Worm (Caenorhabditis elegans) whole organism, young adult: Measurements from ENCODE around the gene wht-1.
A peak's percentile ranks its signal among the peaks of the same experiment; 100 is the strongest.

Experiments
- B0035.1 ChIP-seq: sonication (generic microtip); optimal IDR thresholded peaks from 2 replicates; lab custom pipeline; 2016; ENCODE audit warnings: missing genetic modification characterization, mild to moderate bottlenecking, missing compliant biosample characterization, missing genotype, missing genetic modification reagents
- B0261.1 ChIP-seq: sonication (generic microtip); optimal IDR thresholded peaks from 2 replicates; lab custom pipeline; 2016; ENCODE audit warnings: mild to moderate bottlenecking, missing genetic modification characterization, moderate library complexity, missing compliant biosample characterization
- C06A6.2 ChIP-seq: fragments of 200-800 bp; sonication (Bioruptor generic); conservative IDR thresholded peaks from 2 replicates; pipeline ENCODE4 v1.3.6; 2022; ENCODE audit warnings: missing genetic modification characterization, missing compliant biosample characterization
- F23B12.7 ChIP-seq: sonication (generic microtip); optimal IDR thresholded peaks from 2 replicates; lab custom pipeline; 2017; ENCODE audit warnings: missing genetic modification characterization, mild to moderate bottlenecking, missing compliant biosample characterization, antibody characterized with exemption, moderate library complexity; ENCODE audit not compliant: insufficient read depth
- F39B2.1 ChIP-seq: fragments of 200-800 bp; sonication (Bioruptor generic); IDR thresholded peaks from 2 replicates; pipeline ENCODE4 v1.3.6; 2022; ENCODE audit warnings: missing genetic modification reagents, missing genetic modification characterization, missing compliant biosample characterization
- K12H6.12 ChIP-seq: fragments of 200-800 bp; sonication (Bioruptor generic); optimal IDR thresholded peaks from 2 replicates; lab custom pipeline; 2018; ENCODE audit warnings: mild to moderate bottlenecking, missing genetic modification characterization, missing compliant biosample characterization
- T07F8.4 ChIP-seq: sonication (generic microtip); optimal IDR thresholded peaks from 2 replicates; lab custom pipeline; 2016; ENCODE audit warnings: mild to moderate bottlenecking, missing genetic modification characterization, moderate library complexity, missing compliant biosample characterization
- Y95B8A.8 ChIP-seq: fragments of 200-800 bp; sonication (Bioruptor generic); IDR thresholded peaks from 2 replicates; pipeline ENCODE4 v1.3.6; 2022; ENCODE audit warnings: missing genetic modification reagents, missing genetic modification characterization, missing compliant biosample characterization
- ama-1 ChIP-seq, 3 experiments: fragments of 150-350 bp in 1 of 3; sonication (generic microtip) in 2 of 3; optimal IDR thresholded peaks; 2 replicates each; lab custom pipeline; 2014 to 2018; ENCODE audit warnings: missing biosample characterization in 2 of 3, missing genetic modification characterization in 2 of 3, missing genetic modification reagents in 2 of 3
- aptf-3 ChIP-seq: fragments of 200-800 bp; sonication (Bioruptor generic); IDR thresholded peaks from 2 replicates; pipeline ENCODE4 v1.3.6; 2022; ENCODE audit warnings: missing genetic modification characterization, missing compliant biosample characterization
- athp-1 ChIP-seq: sonication (generic microtip); optimal IDR thresholded peaks from 2 replicates; lab custom pipeline; 2017; ENCODE audit warnings: mild to moderate bottlenecking, missing genetic modification characterization, missing compliant biosample characterization
- attf-6 ChIP-seq: fragments of 200-800 bp; sonication (Bioruptor generic); IDR thresholded peaks from 2 replicates; pipeline ENCODE4 v1.3.6; 2022; ENCODE audit warnings: missing genetic modification reagents, missing genetic modification characterization, missing compliant biosample characterization
- cebp-1 ChIP-seq, 2 experiments: fragments of 200-800 bp in 1 of 2; sonication (Bioruptor generic) in 1 of 2; sonication (generic microtip) in 1 of 2; IDR thresholded peaks in 1 of 2; optimal IDR thresholded peaks in 1 of 2; 2 replicates each; pipeline versions ENCODE4 v1.3.6 to Lab custom; 2017 to 2022; ENCODE audit warnings: missing compliant biosample characterization in 2 of 2, missing genetic modification characterization in 2 of 2, mild to moderate bottlenecking in 1 of 2, missing genetic modification reagents in 1 of 2, moderate library complexity in 1 of 2
- cebp-2 ChIP-seq: fragments of 200-800 bp; sonication (Bioruptor generic); IDR thresholded peaks from 2 replicates; pipeline ENCODE4 v1.3.6; 2022; ENCODE audit warnings: missing genetic modification characterization, missing compliant biosample characterization
- ceh-100 ChIP-seq: fragments of 200-800 bp; sonication (Bioruptor generic); IDR thresholded peaks from 2 replicates; pipeline ENCODE4 v1.3.6; 2022; ENCODE audit warnings: missing genetic modification reagents, missing genetic modification characterization, missing compliant biosample characterization
- ceh-40 ChIP-seq: fragments of 200-800 bp; sonication (Bioruptor generic); IDR thresholded peaks from 2 replicates; pipeline ENCODE4 v1.3.6; 2022; ENCODE audit warnings: missing genetic modification characterization, missing compliant biosample characterization
- dox-1 ChIP-seq: fragments of 200-800 bp; sonication (Bioruptor generic); IDR thresholded peaks from 2 replicates; pipeline ENCODE4 v1.3.6; 2022; ENCODE audit warnings: missing genetic modification reagents, missing genetic modification characterization, missing compliant biosample characterization
- dpl-1 ChIP-seq: fragments of 150-350 bp; optimal IDR thresholded peaks from 2 replicates; lab custom pipeline; 2014; ENCODE audit warnings: missing biosample characterization, missing genetic modification reagents, missing genetic modification characterization
- egrh-3 ChIP-seq: fragments of 200-800 bp; sonication (Bioruptor generic); IDR thresholded peaks from 2 replicates; pipeline ENCODE4 v1.3.6; 2022; ENCODE audit warnings: missing genetic modification reagents, missing genetic modification characterization, missing compliant biosample characterization
- him-1 ChIP-seq: sonication (generic microtip); optimal IDR thresholded peaks from 2 replicates; lab custom pipeline; 2016; ENCODE audit warnings: missing genotype, missing genetic modification reagents, missing genetic modification characterization, missing compliant biosample characterization
- let-607 ChIP-seq, 2 experiments: fragments of 200-800 bp in 1 of 2; sonication (Bioruptor generic) in 1 of 2; sonication (generic microtip) in 1 of 2; optimal IDR thresholded peaks; 2 replicates each; lab custom pipeline; 2016 to 2018; ENCODE audit warnings: mild to moderate bottlenecking in 2 of 2, missing compliant biosample characterization in 2 of 2, missing genetic modification characterization in 2 of 2, moderate library complexity in 2 of 2, missing genotype in 1 of 2
- lin-26 ChIP-seq: fragments of 200-800 bp; sonication (Bioruptor generic); IDR thresholded peaks from 2 replicates; pipeline ENCODE4 v1.3.6; 2022; ENCODE audit warnings: missing genetic modification reagents, missing genetic modification characterization, missing compliant biosample characterization
- lin-35 ChIP-seq, 3 experiments: fragments of 150-350 bp in 2 of 3; sonication (generic microtip) in 1 of 3; optimal IDR thresholded peaks; 2 replicates each; lab custom pipeline; 2014 to 2018; ENCODE audit warnings: missing biosample characterization in 3 of 3, missing genetic modification characterization in 3 of 3, missing genetic modification reagents in 3 of 3
- lin-54 ChIP-seq: fragments of 200-800 bp; sonication (Bioruptor generic); optimal IDR thresholded peaks from 2 replicates; lab custom pipeline; 2018; ENCODE audit warnings: mild to moderate bottlenecking, missing genetic modification characterization, missing compliant biosample characterization
- lsy-27 ChIP-seq: sonication (generic microtip); optimal IDR thresholded peaks from 2 replicates; lab custom pipeline; 2017; ENCODE audit warnings: missing genetic modification characterization, mild to moderate bottlenecking, missing compliant biosample characterization, antibody characterized with exemption, missing genotype, borderline replicate concordance; ENCODE audit not compliant: insufficient read depth
- madf-6 ChIP-seq: fragments of 200-800 bp; sonication (Bioruptor generic); IDR thresholded peaks from 2 replicates; pipeline ENCODE4 v1.3.6; 2022; ENCODE audit warnings: missing genetic modification reagents, missing genetic modification characterization, missing compliant biosample characterization
- mel-28 ChIP-seq: sonication (generic microtip); optimal IDR thresholded peaks from 2 replicates; lab custom pipeline; 2016; ENCODE audit warnings: borderline replicate concordance, mild to moderate bottlenecking, missing genetic modification characterization, missing compliant biosample characterization
- mes-4 ChIP-seq: sonication (generic microtip); optimal IDR thresholded peaks from 2 replicates; lab custom pipeline; 2016; ENCODE audit warnings: missing genotype, missing genetic modification characterization, missing compliant biosample characterization
- nfya-2 ChIP-seq: fragments of 200-800 bp; sonication (Bioruptor generic); IDR thresholded peaks from 2 replicates; pipeline ENCODE4 v1.3.6; 2022; ENCODE audit warnings: missing genetic modification reagents, missing genetic modification characterization, missing compliant biosample characterization
- nfyb-1 ChIP-seq: fragments of 200-800 bp; sonication (Bioruptor generic); IDR thresholded peaks from 2 replicates; pipeline ENCODE4 v1.3.6; 2022; ENCODE audit warnings: missing genetic modification reagents, missing genetic modification characterization, missing compliant biosample characterization
- nhr-120 ChIP-seq: fragments of 200-800 bp; sonication (Bioruptor generic); IDR thresholded peaks from 2 replicates; pipeline ENCODE4 v1.3.6; 2022; ENCODE audit warnings: missing genetic modification characterization, missing compliant biosample characterization
- nhr-90 ChIP-seq: sonication (generic microtip); optimal IDR thresholded peaks from 2 replicates; lab custom pipeline; 2016; ENCODE audit warnings: missing genotype, mild to moderate bottlenecking, missing genetic modification characterization, missing compliant biosample characterization
- pbrm-1 ChIP-seq: fragments of 200-800 bp; sonication (Bioruptor generic); IDR thresholded peaks from 2 replicates; pipeline ENCODE4 v1.3.6; 2022; ENCODE audit warnings: missing genetic modification reagents, missing genetic modification characterization, missing compliant biosample characterization
- rpc-1 ChIP-seq, 2 experiments: fragments of 150-350 bp in 1 of 2; sonication (generic microtip) in 1 of 2; optimal IDR thresholded peaks; 2 replicates each; lab custom pipeline; 2014 to 2018; ENCODE audit warnings: missing biosample characterization in 1 of 2, missing genetic modification characterization in 1 of 2, missing genetic modification reagents in 1 of 2, missing genotype in 1 of 2
- sdz-38 ChIP-seq: sonication (generic microtip); optimal IDR thresholded peaks from 2 replicates; lab custom pipeline; 2016; ENCODE audit warnings: missing genotype, missing genetic modification characterization, missing compliant biosample characterization
- sea-2 ChIP-seq: fragments of 200-800 bp; sonication (Bioruptor generic); IDR thresholded peaks from 2 replicates; pipeline ENCODE4 v1.3.6; 2022; ENCODE audit warnings: missing genetic modification characterization, missing compliant biosample characterization
- snpc-1.3 ChIP-seq: sonication (generic microtip); optimal IDR thresholded peaks from 2 replicates; lab custom pipeline; 2017; ENCODE audit warnings: missing genetic modification characterization, mild to moderate bottlenecking, missing compliant biosample characterization, antibody characterized with exemption, moderate library complexity, missing genotype, missing genetic modification reagents; ENCODE audit not compliant: insufficient read depth
- somi-1 ChIP-seq: fragments of 200-800 bp; sonication (Bioruptor generic); optimal IDR thresholded peaks from 2 replicates; lab custom pipeline; 2018; ENCODE audit warnings: mild to moderate bottlenecking, missing genetic modification characterization, missing compliant biosample characterization
- tbp1 ChIP-seq: fragments of 200-800 bp; sonication (Bioruptor generic); optimal IDR thresholded peaks from 2 replicates; lab custom pipeline; 2018; ENCODE audit warnings: mild to moderate bottlenecking, missing genetic modification characterization, missing compliant biosample characterization
- unc-130 ChIP-seq: sonication (generic microtip); optimal IDR thresholded peaks from 2 replicates; lab custom pipeline; 2016; ENCODE audit warnings: missing genetic modification reagents, missing genetic modification characterization, missing compliant biosample characterization
- unc-62 ChIP-seq: fragments of 150-350 bp; optimal IDR thresholded peaks from 2 replicates; lab custom pipeline; 2014; ENCODE audit warnings: missing biosample characterization, missing genetic modification reagents, missing genetic modification characterization
- xnd-1 ChIP-seq: sonication (generic microtip); optimal IDR thresholded peaks from 2 replicates; lab custom pipeline; 2016; ENCODE audit warnings: missing genotype, missing genetic modification reagents, missing genetic modification characterization, missing compliant biosample characterization
- zim-3 ChIP-seq: sonication (generic microtip); optimal IDR thresholded peaks from 2 replicates; lab custom pipeline; 2017; ENCODE audit warnings: mild to moderate bottlenecking, missing genetic modification characterization, moderate library complexity, missing compliant biosample characterization
- ztf-22 ChIP-seq: fragments of 200-800 bp; sonication (Bioruptor generic); optimal IDR thresholded peaks from 2 replicates; lab custom pipeline; 2018; ENCODE audit warnings: mild to moderate bottlenecking, missing genetic modification characterization, moderate library complexity, missing compliant biosample characterization
- ztf-25 ChIP-seq: fragments of 200-800 bp; sonication (Bioruptor generic); IDR thresholded peaks from 2 replicates; pipeline ENCODE4 v1.3.6; 2022; ENCODE audit warnings: missing genetic modification reagents, missing genetic modification characterization, missing compliant biosample characterization
- ztf-28 ChIP-seq: fragments of 200-800 bp; sonication (Bioruptor generic); IDR thresholded peaks from 2 replicates; pipeline ENCODE4 v1.3.6; 2022; ENCODE audit warnings: missing genetic modification reagents, missing genetic modification characterization, missing compliant biosample characterization
- ztf-6 ChIP-seq: fragments of 200-800 bp; sonication (Bioruptor generic); IDR thresholded peaks from 2 replicates; pipeline ENCODE4 v1.3.6; 2022; ENCODE audit warnings: missing genetic modification reagents, missing genetic modification characterization, missing compliant biosample characterization

wht-1 gene

ce11 chrIII:6123647-6124046 is 36.1 kb upstream of the wht-1 start:
- no peak for TF ChIP-seq ztf-22 (GFP tag; lab: Kevin White, UChicago)
- TF ChIP-seq lin-35 (GFP tag; optimal IDR thresholded peaks at IDR 0.05; lab: Kevin White, UChicago): peak in 1 of 3 experiments; percentile 62
- TF ChIP-seq zim-3 (tag; lab: Kevin White, UChicago): no peak
- TF ChIP-seq ztf-25 (GFP tag; lab: Robert Waterston, UW): 0 out of 2 replicates have a peak, but pooled peaks have one; percentile 9
- no peak for TF ChIP-seq nhr-120 (GFP tag; lab: Robert Waterston, UW)
- TF ChIP-seq ceh-40 (GFP tag; lab: Robert Waterston, UW): no peak
- TF ChIP-seq unc-130 (GFP tag; lab: Kevin White, UChicago): no peak
- no peak for TF ChIP-seq B0261.1 (tag; lab: Kevin White, UChicago)
- no peak for TF ChIP-seq snpc-1.3
- TF ChIP-seq C06A6.2 (GFP tag; lab: Robert Waterston, UW): no peak
- TF ChIP-seq tbp1 (GFP tag; lab: Kevin White, UChicago): peak; percentile 14
- no peak for TF ChIP-seq B0035.1 (tag; lab: Kevin White, UChicago)
- TF ChIP-seq him-1 (tag; lab: Kevin White, UChicago): peak; percentile 42
- TF ChIP-seq mes-4: no peak
- no peak for TF ChIP-seq rpc-1 (optimal IDR thresholded peaks at IDR 0.05; lab: Kevin White, UChicago)
- TF ChIP-seq rpc-1 (tag; optimal IDR thresholded peaks at IDR 0.05; lab: Kevin White, UChicago): no peak
- no peak for TF ChIP-seq cebp-1 (GFP tag; IDR thresholded peaks at IDR 0.05; lab: Robert Waterston, UW)
- peak; percentile 24 for TF ChIP-seq cebp-1 (tag; optimal IDR thresholded peaks at IDR 0.05; lab: Kevin White, UChicago)
- no peak for TF ChIP-seq lsy-27 (tag; lab: Kevin White, UChicago)
- peak; percentile 64; the same call in 1 of the 2 replicates for TF ChIP-seq aptf-3
- no peak for TF ChIP-seq ama-1 (optimal IDR thresholded peaks at IDR 0.05; lab: Kevin White, UChicago)
- no peak for TF ChIP-seq ama-1 (GFP tag; optimal IDR thresholded peaks at IDR 0.05; lab: Kevin White, UChicago)
- no peak for TF ChIP-seq mel-28 (tag; lab: Kevin White, UChicago)
- TF ChIP-seq unc-62 (GFP tag; lab: Kevin White, UChicago): no peak
- TF ChIP-seq lin-54 (GFP tag; lab: Kevin White, UChicago): no peak
- no peak for TF ChIP-seq nfyb-1
- TF ChIP-seq dox-1 (GFP tag; lab: Robert Waterston, UW): 0 out of 2 replicates have a peak, but pooled peaks have one; percentile 4
- TF ChIP-seq sea-2 (GFP tag; lab: Robert Waterston, UW): no peak
- no peak for TF ChIP-seq somi-1 (GFP tag; lab: Kevin White, UChicago)
- TF ChIP-seq let-607 (tag; optimal IDR thresholded peaks at IDR 0.05; lab: Kevin White, UChicago): no peak
- 0 out of 2 replicates have a peak, but pooled peaks have one; percentile 11 for TF ChIP-seq ceh-100 (GFP tag; lab: Robert Waterston, UW)
- TF ChIP-seq F23B12.7 (tag; lab: Kevin White, UChicago): no peak
- 0 out of 2 replicates have a peak, but pooled peaks have one; percentile 18 for TF ChIP-seq attf-6
- no peak for TF ChIP-seq dpl-1 (GFP tag; lab: Kevin White, UChicago)
- peak; percentile 50 for TF ChIP-seq athp-1
- no peak for TF ChIP-seq T07F8.4 (tag; lab: Kevin White, UChicago)
- TF ChIP-seq lin-26 (GFP tag; lab: Robert Waterston, UW): no peak
- no peak for TF ChIP-seq xnd-1 (tag; lab: Kevin White, UChicago)
- TF ChIP-seq cebp-2 (GFP tag; lab: Robert Waterston, UW): 0 out of 2 replicates have a peak, but pooled peaks have one; percentile 28
- no peak for TF ChIP-seq ztf-6
- TF ChIP-seq F39B2.1 (GFP tag; lab: Robert Waterston, UW): no peak
- peak; percentile 6 for TF ChIP-seq K12H6.12 (tag; lab: Kevin White, UChicago)
- no peak for TF ChIP-seq Y95B8A.8 (GFP tag; lab: Robert Waterston, UW)
- TF ChIP-seq madf-6: peak; percentile 33; the same call in 1 of the 2 replicates
- TF ChIP-seq egrh-3 (GFP tag; lab: Robert Waterston, UW): no peak
- 0 out of 2 replicates have a peak, but pooled peaks have one; percentile 11 for TF ChIP-seq pbrm-1 (GFP tag; lab: Robert Waterston, UW)
- no peak for TF ChIP-seq nhr-90 (tag; lab: Kevin White, UChicago)
- TF ChIP-seq sdz-38 (tag; lab: Kevin White, UChicago): no peak
- TF ChIP-seq nfya-2 (GFP tag; lab: Robert Waterston, UW): no peak
- TF ChIP-seq ztf-28 (GFP tag; lab: Robert Waterston, UW): no peak
